Worm (Caenorhabditis elegans): ENCODE results near the gene rgef-1.

Gene rgef-1

DNA sequence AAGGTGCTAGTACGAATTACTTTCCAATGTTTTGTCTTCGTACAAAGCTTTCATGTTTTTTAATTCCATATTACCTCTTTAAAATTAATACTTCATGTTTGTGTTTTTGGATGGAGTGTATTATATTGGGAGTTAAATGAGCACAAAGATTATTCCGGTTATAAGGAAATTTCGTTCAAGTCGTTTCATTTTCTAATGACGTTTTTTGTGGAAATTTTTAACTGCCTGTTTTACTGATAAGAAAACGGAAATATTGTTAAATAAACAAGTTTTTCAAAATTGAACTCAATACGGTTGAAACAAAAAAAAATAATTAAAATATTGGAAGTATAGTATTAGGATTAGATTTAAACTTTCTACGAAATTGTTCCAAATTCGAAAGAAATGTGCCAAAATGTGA is 34.1 kb downstream of the rgef-1 start:
- TF ChIP-seq dao-5 (tag; optimal IDR thresholded peaks at IDR 0.05) (no peak), him-1 (tag; optimal IDR thresholded peaks at IDR 0.05) (no peak), W03F9.2 (tag; optimal IDR thresholded peaks at IDR 0.05) (no peak)

DNA sequence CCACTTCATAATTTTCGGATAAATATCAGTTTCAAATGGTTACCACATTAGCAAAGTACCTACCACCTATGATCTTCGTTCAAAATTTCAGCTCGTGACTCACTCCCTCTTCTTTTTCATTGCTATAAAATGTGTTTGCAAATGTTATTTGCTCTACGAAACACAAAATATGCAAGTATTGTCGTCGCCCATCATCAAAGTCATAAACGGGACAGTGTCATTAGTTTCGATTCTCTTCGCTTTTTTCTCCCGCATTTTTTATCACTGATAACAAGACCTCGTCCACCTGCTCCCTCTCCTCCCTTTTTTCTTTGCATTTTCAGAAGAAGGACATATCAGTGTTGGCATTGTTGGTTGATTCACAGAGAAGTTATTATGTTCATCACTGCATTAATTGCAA is 35.0 kb downstream of the rgef-1 start, which contains the start of gene C50F4.1:
Gene C50F4.1 (plus strand): TSS at position 324 of the 400 bp plus-strand sequence.
- TF ChIP-seq W03F9.2 (tag; optimal IDR thresholded peaks at IDR 0.05), result no peak
- no peak for TF ChIP-seq dao-5 (tag; optimal IDR thresholded peaks at IDR 0.05)
- TF ChIP-seq him-1 (tag; optimal IDR thresholded peaks at IDR 0.05), result no peak

- TF ChIP-seq him-1 (tag; optimal IDR thresholded peaks at IDR 0.05) (no peak), dao-5 (tag; optimal IDR thresholded peaks at IDR 0.05) (no peak), W03F9.2 (tag; optimal IDR thresholded peaks at IDR 0.05) (no peak)
These were observed 37.4 kb downstream of the rgef-1 start, which contains the start of gene C50F4.9 for ce11 chrV:9524099-9524498. C50F4.9 (minus strand) TSS chrV:9524199.

ce11 chrV:9521697-9522096 is 39.8 kb downstream of the rgef-1 start:
- TF ChIP-seq dao-5 (tag; optimal IDR thresholded peaks at IDR 0.05), result no peak
- TF ChIP-seq him-1 (tag; optimal IDR thresholded peaks at IDR 0.05), result no peak
- no peak for TF ChIP-seq W03F9.2 (tag; optimal IDR thresholded peaks at IDR 0.05)

- TF ChIP-seq W03F9.2 (tag; optimal IDR thresholded peaks at IDR 0.05), result no peak
- no peak for TF ChIP-seq him-1 (tag; optimal IDR thresholded peaks at IDR 0.05)
- no peak for TF ChIP-seq dao-5 (tag; optimal IDR thresholded peaks at IDR 0.05)
These were observed 42.6 kb downstream of the rgef-1 start, which contains the start of gene C50F4.8 for ce11 chrV:9518832-9519231. C50F4.8 (minus strand) TSS chrV:9518859.

ce11 chrV:9516280-9516679 is 45.2 kb downstream of the rgef-1 start:
- TF ChIP-seq him-1 (tag; optimal IDR thresholded peaks at IDR 0.05), result no peak
- TF ChIP-seq W03F9.2 (tag; optimal IDR thresholded peaks at IDR 0.05), result no peak
- TF ChIP-seq dao-5 (tag; optimal IDR thresholded peaks at IDR 0.05), result no peak

DNA sequence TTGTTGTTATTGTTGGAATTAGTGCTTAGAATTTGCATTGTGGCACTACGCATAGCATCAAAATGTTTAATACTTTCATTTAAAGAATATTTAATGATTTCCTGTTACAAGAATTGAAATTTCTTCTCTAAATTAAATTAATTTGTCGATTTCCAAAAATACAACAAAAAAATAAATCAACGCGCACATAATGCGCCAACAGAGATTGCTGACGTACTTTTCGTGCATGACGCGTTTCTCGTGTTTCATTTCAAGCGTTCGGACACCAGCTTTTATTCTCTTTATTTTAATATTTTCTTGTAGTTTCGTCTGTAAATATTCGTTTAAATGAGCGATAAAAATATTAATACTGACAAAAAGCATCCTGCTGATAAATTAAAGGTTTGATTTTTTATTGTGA is 47.9 kb downstream of the rgef-1 start, which contains the start of gene eif-2Bdelta:
Gene eif-2Bdelta (plus strand): TSS at position 235 of the 400 bp plus-strand sequence.
- TF ChIP-seq W03F9.2 (tag; optimal IDR thresholded peaks at IDR 0.05) (peak; percentile 34), him-1 (tag; optimal IDR thresholded peaks at IDR 0.05) (no peak)

DNA sequence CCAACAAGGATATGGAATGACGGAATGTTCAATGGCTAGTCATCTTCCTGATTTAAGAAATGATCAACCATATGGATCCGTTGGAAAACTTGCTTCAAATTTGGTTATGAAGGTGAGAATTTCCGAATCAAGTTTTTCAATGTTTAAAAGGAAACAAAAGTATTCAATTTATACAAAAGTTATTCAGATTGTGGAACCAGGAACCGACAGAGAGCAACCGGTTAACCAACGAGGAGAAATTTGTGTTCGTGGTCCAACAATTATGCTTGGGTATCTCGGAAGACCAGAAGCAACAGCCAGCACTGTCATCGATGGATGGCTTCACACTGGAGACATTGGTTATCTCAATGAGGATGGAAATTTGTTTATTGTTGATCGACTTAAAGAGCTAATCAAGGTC is 51.9 kb downstream of the rgef-1 start:
- no peak for TF ChIP-seq him-1 (tag; optimal IDR thresholded peaks at IDR 0.05)
- TF ChIP-seq dao-5 (tag; optimal IDR thresholded peaks at IDR 0.05), result no peak
- TF ChIP-seq W03F9.2 (tag; optimal IDR thresholded peaks at IDR 0.05), result no peak

- TF ChIP-seq dao-5 (tag; optimal IDR thresholded peaks at IDR 0.05) (no peak), W03F9.2 (tag; optimal IDR thresholded peaks at IDR 0.05) (no peak), him-1 (tag; optimal IDR thresholded peaks at IDR 0.05) (no peak)
These were observed 53.7 kb downstream of the rgef-1 start, which contains the start of gene acs-14 for ce11 chrV:9507742-9508141. acs-14 (plus strand) TSS chrV:9508132.

DNA sequence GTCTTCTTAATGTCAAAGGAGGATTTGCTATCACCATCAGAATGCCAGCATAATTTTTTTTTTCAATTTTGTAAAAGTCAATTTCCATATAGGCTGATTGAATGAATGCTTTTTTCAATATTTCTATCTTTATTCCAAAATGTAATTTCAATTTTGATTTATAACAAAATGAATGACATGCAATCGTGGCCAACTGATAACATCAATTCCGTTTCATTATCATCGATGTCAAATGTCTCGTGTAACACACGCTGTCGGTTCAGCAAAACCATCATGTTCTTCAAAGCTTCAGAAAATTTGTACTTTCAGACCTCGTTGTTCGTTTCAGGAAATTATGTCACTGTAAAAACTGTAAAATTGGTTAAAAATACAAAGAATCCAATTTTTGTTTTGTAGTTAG is 54.5 kb downstream of the rgef-1 start:
- no peak for TF ChIP-seq dao-5 (tag; optimal IDR thresholded peaks at IDR 0.05)
- TF ChIP-seq W03F9.2 (tag; optimal IDR thresholded peaks at IDR 0.05), result no peak
- TF ChIP-seq him-1 (tag; optimal IDR thresholded peaks at IDR 0.05), result no peak
